Worm (Caenorhabditis elegans) whole organism, L4 larva: ENCODE data around the gene Y54F10BM.21.

Source experiments
- F10B5.3 ChIP-seq: sonication (generic microtip); optimal IDR thresholded peaks from 2 replicates; lab custom pipeline; 2016; ENCODE audit warnings: mild to moderate bottlenecking, missing genetic modification characterization, missing compliant biosample characterization
- F37D6.2 ChIP-seq: sonication (generic microtip); optimal IDR thresholded peaks from 2 replicates; lab custom pipeline; 2016; ENCODE audit warnings: mild to moderate bottlenecking, missing genetic modification characterization, missing compliant biosample characterization
- F49E8.2 ChIP-seq: sonication (generic microtip); optimal IDR thresholded peaks from 2 replicates; lab custom pipeline; 2016; ENCODE audit warnings: missing compliant biosample characterization, mild to moderate bottlenecking, missing genetic modification characterization, borderline replicate concordance
- ZK546.5 ChIP-seq, 2 experiments: sonication (generic microtip); optimal IDR thresholded peaks; 2 replicates each; lab custom pipeline; 2017; ENCODE audit warnings: missing biosample characterization in 2 of 2, missing genetic modification characterization in 2 of 2
- aha-1 ChIP-seq: fragments of 150-350 bp; peaks from one replicate; lab custom pipeline; 2014; ENCODE audit warnings: missing biosample characterization, missing genetic modification characterization
- aly-2 ChIP-seq: sonication (generic microtip); optimal IDR thresholded peaks from 2 replicates; lab custom pipeline; 2018; ENCODE audit warnings: missing biosample characterization, missing genetic modification characterization
- ceh-62 ChIP-seq: sonication (generic microtip); optimal IDR thresholded peaks from 2 replicates; lab custom pipeline; 2017; ENCODE audit warnings: missing biosample characterization, missing genetic modification characterization
- ctbp-1 ChIP-seq: fragments of 200-800 bp; sonication (Bioruptor generic); IDR thresholded peaks from 2 replicates; pipeline ENCODE4 v1.3.6; 2022; ENCODE audit warnings: missing genetic modification reagents, missing genetic modification characterization, missing compliant biosample characterization
- daf-16 ChIP-seq, 3 experiments: sonication (generic microtip); optimal IDR thresholded peaks; 2 replicates each; lab custom pipeline; 2016 to 2017; ENCODE audit warnings: missing genetic modification characterization in 3 of 3, missing genetic modification reagents in 3 of 3, mild to moderate bottlenecking in 2 of 3, missing compliant biosample characterization in 2 of 3, missing biosample characterization in 1 of 3, moderate library complexity in 1 of 3
- dmd-6 ChIP-seq: fragments of 200-800 bp; sonication (Bioruptor generic); IDR thresholded peaks from 2 replicates; pipeline ENCODE4 v1.3.6; 2022; ENCODE audit warnings: missing genetic modification reagents, missing genetic modification characterization, missing compliant biosample characterization
- egl-27 ChIP-seq: sonication (generic microtip); optimal IDR thresholded peaks from 3 replicates; lab custom pipeline; 2017; ENCODE audit warnings: missing biosample characterization, missing genetic modification reagents, missing genetic modification characterization
- hlh-11 ChIP-seq: fragments of 200-800 bp; sonication (Bioruptor generic); optimal IDR thresholded peaks from 2 replicates; lab custom pipeline; 2018; ENCODE audit warnings: mild to moderate bottlenecking, missing genetic modification characterization, missing compliant biosample characterization
- hlh-30 ChIP-seq: sonication (generic microtip); optimal IDR thresholded peaks from 2 replicates; lab custom pipeline; 2017; ENCODE audit warnings: antibody characterized with exemption, mild to moderate bottlenecking, missing genetic modification characterization, missing compliant biosample characterization; ENCODE audit not compliant: insufficient read depth
- lin-15B ChIP-seq: fragments of 150-350 bp; sonication (generic microtip); optimal IDR thresholded peaks from 3 replicates; lab custom pipeline; 2014; ENCODE audit warnings: missing biosample characterization, missing genetic modification characterization
- lin-29 ChIP-seq: fragments of 200-800 bp; sonication (Bioruptor generic); IDR thresholded peaks from 2 replicates; pipeline ENCODE4 v1.3.6; 2022; ENCODE audit warnings: missing genetic modification reagents, missing genetic modification characterization, missing compliant biosample characterization
- lir-3 ChIP-seq: sonication (generic microtip); optimal IDR thresholded peaks from 2 replicates; lab custom pipeline; 2016; ENCODE audit warnings: mild to moderate bottlenecking, missing genetic modification characterization, missing compliant biosample characterization
- lsy-2 ChIP-seq, 2 experiments: fragments of 150-350 bp in 1 of 2; sonication (generic microtip) in 1 of 2; optimal IDR thresholded peaks; 2 replicates each; lab custom pipeline; 2014 to 2017; ENCODE audit warnings: missing biosample characterization in 2 of 2, missing genetic modification characterization in 2 of 2
- mxl-2 ChIP-seq: fragments of 200-800 bp; sonication (Bioruptor generic); conservative IDR thresholded peaks from 2 replicates; pipeline ENCODE4 v1.3.6; 2022; ENCODE audit warnings: missing genetic modification reagents, missing genetic modification characterization, missing compliant biosample characterization
- nhr-111 ChIP-seq: fragments of 200-800 bp; sonication (Bioruptor generic); optimal IDR thresholded peaks from 2 replicates; lab custom pipeline; 2018; ENCODE audit warnings: mild to moderate bottlenecking, missing genetic modification characterization, missing compliant biosample characterization
- nhr-237 ChIP-seq: sonication (generic microtip); optimal IDR thresholded peaks from 2 replicates; lab custom pipeline; 2017; ENCODE audit warnings: missing biosample characterization, missing genetic modification characterization
- nhr-28 ChIP-seq: fragments of 150-350 bp; optimal IDR thresholded peaks from 2 replicates; lab custom pipeline; 2014; ENCODE audit warnings: missing biosample characterization, missing genetic modification characterization
- nhr-48 ChIP-seq: sonication (generic microtip); optimal IDR thresholded peaks from 2 replicates; lab custom pipeline; 2016; ENCODE audit warnings: mild to moderate bottlenecking, missing genetic modification characterization, missing compliant biosample characterization
- nhr-76 ChIP-seq: fragments of 150-350 bp; optimal IDR thresholded peaks from 2 replicates; lab custom pipeline; 2014; ENCODE audit warnings: missing biosample characterization, missing genetic modification characterization
- pha-4 ChIP-seq, 2 experiments: fragments of 150-350 bp in 1 of 2; fragments of 200-800 bp in 1 of 2; sonication (Bioruptor generic) in 1 of 2; IDR thresholded peaks in 1 of 2; optimal IDR thresholded peaks in 1 of 2; 2 replicates each; pipeline versions ENCODE4 v1.3.6 to Lab custom; 2014 to 2022; ENCODE audit warnings: missing genetic modification characterization in 2 of 2, missing genetic modification reagents in 2 of 2, missing biosample characterization in 1 of 2, missing compliant biosample characterization in 1 of 2
- php-3 ChIP-seq: fragments of 200-800 bp; sonication (Bioruptor generic); IDR thresholded peaks from 2 replicates; pipeline ENCODE4 v1.3.6; 2022; ENCODE audit warnings: missing genetic modification reagents, missing genetic modification characterization, missing compliant biosample characterization
- pqm-1 ChIP-seq: sonication (generic microtip); optimal IDR thresholded peaks from 2 replicates; lab custom pipeline; 2017; ENCODE audit warnings: missing biosample characterization, missing genetic modification characterization
- snpc-4 ChIP-seq: fragments of 150-350 bp; optimal IDR thresholded peaks from 2 replicates; lab custom pipeline; 2014; ENCODE audit warnings: missing biosample characterization, missing genetic modification characterization
- tag-97 ChIP-seq: fragments of 200-800 bp; sonication (Bioruptor generic); IDR thresholded peaks from 2 replicates; pipeline ENCODE4 v1.3.6; 2022; ENCODE audit warnings: missing genetic modification characterization, missing compliant biosample characterization
- unc-130 ChIP-seq: sonication (generic microtip); optimal IDR thresholded peaks from 2 replicates; lab custom pipeline; 2016; ENCODE audit warnings: missing genetic modification reagents, missing genetic modification characterization, missing compliant biosample characterization
- zag-1 ChIP-seq: fragments of 150-350 bp; optimal IDR thresholded peaks from 2 replicates; lab custom pipeline; 2014; ENCODE audit warnings: missing biosample characterization, missing genetic modification characterization
- zip-2 ChIP-seq: fragments of 150-350 bp; optimal IDR thresholded peaks from 2 replicates; lab custom pipeline; 2014; ENCODE audit warnings: missing biosample characterization, missing genetic modification characterization
- ztf-7 ChIP-seq: fragments of 150-350 bp; optimal IDR thresholded peaks from 2 replicates; lab custom pipeline; 2014; ENCODE audit warnings: missing biosample characterization, missing genetic modification characterization

Gene Y54F10BM.21

ce11 chrIII:2243617-2244016 lies 33.3 kb upstream of the Y54F10BM.21 start:
- TF ChIP-seq aha-1 (tag; lab: Kevin White, UChicago) (peak; percentile 94), snpc-4 (tag; lab: Kevin White, UChicago) (no peak)

- TF ChIP-seq aha-1 (tag; lab: Kevin White, UChicago) (peak; percentile 14), lir-3 (tag; lab: Kevin White, UChicago) (no peak)
Measured at ce11 chrIII:2245727-2246126, 31.2 kb upstream of the Y54F10BM.21 start, which contains the start of gene srd-67. TSS of gene srd-67 (minus strand) at chrIII:2245827.

- no peak for TF ChIP-seq nhr-237
Measured at ce11 chrIII:2251348-2251747, 25.6 kb upstream of the Y54F10BM.21 start, which contains the start of gene fbxa-7. TSS of gene fbxa-7 (minus strand) at chrIII:2251448.

- no peak for TF ChIP-seq tag-97
- TF ChIP-seq php-3 = no peak
- no peak for TF ChIP-seq unc-130 (GFP tag; lab: Kevin White, UChicago)
- TF ChIP-seq egl-27 (tag; lab: Kevin White, UChicago) = no peak
- no peak for TF ChIP-seq nhr-111 (GFP tag; lab: Kevin White, UChicago)
- no peak for TF ChIP-seq daf-16 (GFP tag; optimal IDR thresholded peaks at IDR 0.05; lab: Kevin White, UChicago)
- peak; percentile 84 for TF ChIP-seq daf-16 (tag; optimal IDR thresholded peaks at IDR 0.05; lab: Kevin White, UChicago)
- no peak for TF ChIP-seq nhr-76 (tag; lab: Kevin White, UChicago)
- TF ChIP-seq aha-1 (tag; lab: Kevin White, UChicago) = no peak
- TF ChIP-seq ztf-7 (tag; lab: Kevin White, UChicago) = no peak
- peak; percentile 83 for TF ChIP-seq pqm-1 (tag; lab: Kevin White, UChicago)
- TF ChIP-seq lin-15B = no peak
- no peak for TF ChIP-seq mxl-2 (GFP tag; lab: Robert Waterston, UW)
- TF ChIP-seq pha-4 (GFP tag; IDR thresholded peaks at IDR 0.05; lab: Robert Waterston, UW) = no peak
- no peak for TF ChIP-seq pha-4 (tag; optimal IDR thresholded peaks at IDR 0.05; lab: Kevin White, UChicago)
- no peak for TF ChIP-seq aly-2 (tag; lab: Kevin White, UChicago)
- no peak for TF ChIP-seq ctbp-1 (GFP tag; lab: Robert Waterston, UW)
- peak; percentile 64 for TF ChIP-seq nhr-28 (tag; lab: Kevin White, UChicago)
Measured at ce11 chrIII:2253027-2253499, 23.9 kb upstream of the Y54F10BM.21 start, which contains the start of gene fbxa-73. TSS of gene fbxa-73 (plus strand) at chrIII:2253449.

ce11 chrIII:2255522-2255921 lies 21.4 kb upstream of the Y54F10BM.21 start, which contains the start of gene fbxa-71:
TSS of gene fbxa-71 (plus strand) at chrIII:2255822.
- no peak for TF ChIP-seq F10B5.3 (tag; lab: Kevin White, UChicago)

- TF ChIP-seq ZK546.5 (tag; optimal IDR thresholded peaks at IDR 0.05; lab: Kevin White, UChicago) (no peak), lin-29 (GFP tag; lab: Robert Waterston, UW) (no peak), hlh-30 (tag; lab: Kevin White, UChicago) (no peak), F49E8.2 (no peak), hlh-11 (tag; lab: Kevin White, UChicago) (no peak), ceh-62 (tag; lab: Kevin White, UChicago) (no peak), nhr-48 (tag; lab: Kevin White, UChicago) (no peak)
Measured at ce11 chrIII:2258863-2259262, 18.1 kb upstream of the Y54F10BM.21 start, which contains the start of gene fbxa-43. TSS of gene fbxa-43 (minus strand) at chrIII:2258963.

ce11 chrIII:2259329-2259728 lies 17.6 kb upstream of the Y54F10BM.21 start:
- TF ChIP-seq F37D6.2 (tag; lab: Kevin White, UChicago) = no peak
- no peak for TF ChIP-seq dmd-6 (GFP tag; lab: Robert Waterston, UW)
- TF ChIP-seq zip-2 (tag; lab: Kevin White, UChicago) = no peak
- TF ChIP-seq zag-1 (tag; lab: Kevin White, UChicago) = no peak
- TF ChIP-seq lsy-2 (tag; optimal IDR thresholded peaks at IDR 0.05; lab: Kevin White, UChicago) = no peak
